Fruit fly (Drosophila melanogaster) whole organism, embryonic: ENCODE data around the gene Tsp96F.

Source experiments
- BEAF-32 ChIP-seq: fragments of 200-800 bp; sonication (Bioruptor generic); optimal IDR thresholded peaks from 3 replicates; lab custom pipeline; 2017; ENCODE audit warnings: missing biosample characterization, missing genetic modification characterization, mild to moderate bottlenecking, moderate library complexity, missing genetic modification reagents
- CG10147 ChIP-seq: fragments of 200-800 bp; sonication (Bioruptor generic); optimal IDR thresholded peaks from 2 replicates; lab custom pipeline; 2019; ENCODE audit warnings: missing biosample characterization, mild to moderate bottlenecking, missing genetic modification characterization, moderate library complexity
- CG10267 ChIP-seq: fragments of 200-800 bp; sonication (Bioruptor generic); optimal IDR thresholded peaks from 2 replicates; lab custom pipeline; 2018; ENCODE audit warnings: missing biosample characterization, mild to moderate bottlenecking, missing genetic modification characterization, moderate library complexity
- CG10543 ChIP-seq: fragments of 200-800 bp; sonication (Bioruptor generic); optimal IDR thresholded peaks from 3 replicates; lab custom pipeline; 2017; ENCODE audit warnings: missing biosample characterization, mild to moderate bottlenecking, missing genetic modification characterization, moderate library complexity
- CG11247 ChIP-seq: fragments of 200-800 bp; sonication (Bioruptor generic); IDR thresholded peaks from 2 replicates; pipeline ENCODE4 v1.3.6; 2022; ENCODE audit warnings: missing biosample characterization, missing genetic modification characterization
- CG13424 ChIP-seq: fragments of 200-800 bp; sonication (Bioruptor generic); optimal IDR thresholded peaks from 2 replicates; lab custom pipeline; 2019; ENCODE audit warnings: missing biosample characterization, mild to moderate bottlenecking, missing genetic modification characterization, moderate library complexity
- CG14710 ChIP-seq: fragments of 200-800 bp; sonication (Bioruptor generic); optimal IDR thresholded peaks from 3 replicates; lab custom pipeline; 2019; ENCODE audit warnings: missing biosample characterization, mild to moderate bottlenecking, missing genetic modification characterization, moderate library complexity
- CG1603 ChIP-seq: fragments of 200-800 bp; sonication (Bioruptor generic); optimal IDR thresholded peaks from 2 replicates; lab custom pipeline; 2019; ENCODE audit warnings: missing biosample characterization, mild to moderate bottlenecking, missing genetic modification characterization, moderate library complexity
- CG17328 ChIP-seq: fragments of 200-800 bp; sonication (Bioruptor generic); IDR thresholded peaks from 2 replicates; pipeline ENCODE4 v1.3.6; 2022; ENCODE audit warnings: missing biosample characterization, missing genetic modification characterization
- CG17829 ChIP-seq: fragments of 200-800 bp; optimal IDR thresholded peaks from 2 replicates; lab custom pipeline; 2019; ENCODE audit warnings: missing biosample characterization, mild to moderate bottlenecking, missing genetic modification characterization, moderate library complexity
- CG2199 ChIP-seq: fragments of 200-800 bp; sonication (Bioruptor generic); IDR thresholded peaks from 3 replicates; pipeline ENCODE4 v1.3.6; 2022; ENCODE audit warnings: missing biosample characterization, missing genetic modification characterization
- CG31365 ChIP-seq: fragments of 200-800 bp; sonication (Bioruptor generic); optimal IDR thresholded peaks from 2 replicates; lab custom pipeline; 2018; ENCODE audit warnings: missing biosample characterization, mild to moderate bottlenecking, missing genetic modification characterization
- CG3163 ChIP-seq: fragments of 200-800 bp; sonication (Bioruptor generic); optimal IDR thresholded peaks from 3 replicates; lab custom pipeline; 2016; ENCODE audit warnings: missing biosample characterization, missing genetic modification characterization
- CG34224 ChIP-seq: fragments of 200-800 bp; sonication (Bioruptor generic); IDR thresholded peaks from 3 replicates; pipeline ENCODE4 v1.3.6; 2022; ENCODE audit warnings: missing biosample characterization, missing genetic modification characterization; ENCODE audit not compliant: partially characterized antibody
- CG34376 ChIP-seq: fragments of 200-800 bp; sonication (Bioruptor generic); optimal IDR thresholded peaks from 2 replicates; lab custom pipeline; 2018; ENCODE audit warnings: missing biosample characterization, mild to moderate bottlenecking, missing genetic modification characterization
- CG6654 ChIP-seq: fragments of 200-800 bp; sonication (Bioruptor generic); optimal IDR thresholded peaks from 2 replicates; lab custom pipeline; 2017; ENCODE audit warnings: missing biosample characterization, mild to moderate bottlenecking, missing genetic modification characterization
- CG8281 ChIP-seq: fragments of 200-800 bp; sonication (Bioruptor generic); optimal IDR thresholded peaks from 2 replicates; lab custom pipeline; 2018; ENCODE audit warnings: missing biosample characterization, mild to moderate bottlenecking, missing genetic modification characterization, moderate library complexity
- CG8290 ChIP-seq, 3 experiments: fragments of 200-800 bp; sonication (Bioruptor generic); optimal IDR thresholded peaks; 2 replicates each; lab custom pipeline; 2016 to 2019; ENCODE audit warnings: missing biosample characterization in 3 of 3, missing genetic modification characterization in 3 of 3, mild to moderate bottlenecking in 2 of 3, moderate library complexity in 1 of 3
- CHES-1-like ChIP-seq: fragments of 200-800 bp; sonication (Bioruptor generic); optimal IDR thresholded peaks from 2 replicates; lab custom pipeline; 2016; ENCODE audit warnings: missing biosample characterization, missing genetic modification characterization
- CoRest ChIP-seq: fragments of 200-800 bp; sonication (Bioruptor generic); optimal IDR thresholded peaks from 3 replicates; lab custom pipeline; 2018; ENCODE audit warnings: missing biosample characterization, mild to moderate bottlenecking, missing genetic modification characterization, moderate library complexity
- D19A ChIP-seq: fragments of 200-800 bp; optimal IDR thresholded peaks from 3 replicates; lab custom pipeline; 2019; ENCODE audit warnings: missing biosample characterization, mild to moderate bottlenecking, missing genetic modification characterization, moderate library complexity
- D19B ChIP-seq: fragments of 200-800 bp; sonication (Bioruptor generic); optimal IDR thresholded peaks from 2 replicates; lab custom pipeline; 2017; ENCODE audit warnings: missing biosample characterization, mild to moderate bottlenecking, missing genetic modification characterization
- Doc2 ChIP-seq: fragments of 200-800 bp; sonication (Bioruptor generic); IDR thresholded peaks from 2 replicates; pipeline ENCODE4 v1.3.6; 2022; ENCODE audit warnings: missing biosample characterization, missing genetic modification characterization
- E2f1 ChIP-seq: fragments of 200-800 bp; sonication (Bioruptor generic); IDR thresholded peaks from 2 replicates; pipeline ENCODE4 v1.3.6; 2022; ENCODE audit warnings: missing biosample characterization, missing genetic modification characterization
- Eip74EF ChIP-seq, 2 experiments: fragments of 200-800 bp in 1 of 2; fragments of >200 bp in 1 of 2; sonication (Bioruptor generic) in 1 of 2; optimal IDR thresholded peaks; 2 replicates each; lab custom pipeline; 2017 to 2019; ENCODE audit warnings: missing biosample characterization in 2 of 2, missing genetic modification characterization in 2 of 2, mild to moderate bottlenecking in 1 of 2, moderate library complexity in 1 of 2
- Fer3 ChIP-seq: fragments of 200-800 bp; sonication (Bioruptor generic); optimal IDR thresholded peaks from 2 replicates; lab custom pipeline; 2018; ENCODE audit warnings: missing biosample characterization, mild to moderate bottlenecking, missing genetic modification characterization, moderate library complexity
- HLH4C ChIP-seq: fragments of 200-800 bp; sonication (Bioruptor generic); IDR thresholded peaks from 3 replicates; pipeline ENCODE4 v1.3.6; 2022; ENCODE audit warnings: missing biosample characterization, missing genetic modification characterization; ENCODE audit not compliant: partially characterized antibody
- Mrtf ChIP-seq: fragments of 200-800 bp; sonication (Bioruptor generic); IDR thresholded peaks from 3 replicates; pipeline ENCODE4 v1.3.6; 2022; ENCODE audit warnings: missing biosample characterization, missing genetic modification characterization
- Myb ChIP-seq: fragments of 200-800 bp; sonication (Bioruptor generic); optimal IDR thresholded peaks from 2 replicates; lab custom pipeline; 2016; ENCODE audit warnings: missing biosample characterization, missing genetic modification characterization
- NFAT ChIP-seq: fragments of 200-800 bp; sonication (Bioruptor generic); IDR thresholded peaks from 2 replicates; pipeline ENCODE4 v1.3.6; 2022; ENCODE audit warnings: missing biosample characterization, missing genetic modification characterization
- Ptx1 ChIP-seq: fragments of 200-800 bp; sonication (Bioruptor generic); IDR thresholded peaks from 2 replicates; pipeline ENCODE4 v1.3.6; 2022; ENCODE audit warnings: missing biosample characterization, missing genetic modification characterization
- Scr ChIP-seq: fragments of 200-800 bp; sonication (Bioruptor generic); IDR thresholded peaks from 2 replicates; pipeline ENCODE4 v1.3.6; 2022; ENCODE audit warnings: missing biosample characterization, missing genetic modification characterization; ENCODE audit not compliant: partially characterized antibody
- ac ChIP-seq: fragments of 200-800 bp; sonication (Bioruptor generic); optimal IDR thresholded peaks from 3 replicates; lab custom pipeline; 2017; ENCODE audit warnings: missing biosample characterization, mild to moderate bottlenecking, missing genetic modification characterization
- ato ChIP-seq: fragments of 200-800 bp; sonication (Bioruptor generic); IDR thresholded peaks from 2 replicates; pipeline ENCODE4 v1.3.6; 2022; ENCODE audit warnings: missing biosample characterization, missing genetic modification characterization; ENCODE audit not compliant: partially characterized antibody
- btn ChIP-seq: fragments of 200-800 bp; sonication (Bioruptor generic); optimal IDR thresholded peaks from 2 replicates; lab custom pipeline; 2016; ENCODE audit warnings: missing biosample characterization, missing genetic modification characterization
- cas ChIP-seq: fragments of 200-800 bp; sonication (Bioruptor generic); IDR thresholded peaks from 2 replicates; pipeline ENCODE4 v1.3.6; 2022; ENCODE audit warnings: missing biosample characterization, missing genetic modification characterization
- chn ChIP-seq: fragments of 200-800 bp; sonication (Bioruptor generic); optimal IDR thresholded peaks from 2 replicates; lab custom pipeline; 2016; ENCODE audit warnings: missing biosample characterization, missing genetic modification characterization
- crol ChIP-seq: fragments of 200-800 bp; sonication (Bioruptor generic); IDR thresholded peaks from 2 replicates; pipeline ENCODE4 v1.3.6; 2022; ENCODE audit warnings: missing biosample characterization, missing genetic modification characterization
- grn ChIP-seq: fragments of 200-800 bp; sonication (Bioruptor generic); optimal IDR thresholded peaks from 3 replicates; lab custom pipeline; 2017; ENCODE audit warnings: missing biosample characterization, missing genetic modification characterization
- hbn ChIP-seq: fragments of 200-800 bp; sonication (Bioruptor generic); IDR thresholded peaks from 2 replicates; pipeline ENCODE4 v1.3.6; 2022; ENCODE audit warnings: missing biosample characterization, missing genetic modification characterization; ENCODE audit not compliant: partially characterized antibody
- klu ChIP-seq: fragments of 200-800 bp; sonication (Bioruptor generic); IDR thresholded peaks from 2 replicates; pipeline ENCODE4 v1.3.6; 2022; ENCODE audit warnings: missing biosample characterization, missing genetic modification characterization
- nerfin-1 ChIP-seq: fragments of 200-800 bp; sonication (Bioruptor generic); optimal IDR thresholded peaks from 3 replicates; lab custom pipeline; 2019; ENCODE audit warnings: missing biosample characterization, mild to moderate bottlenecking, missing genetic modification characterization, moderate library complexity
- odd ChIP-seq: fragments of 200-800 bp; sonication (Bioruptor generic); optimal IDR thresholded peaks from 2 replicates; lab custom pipeline; 2017; ENCODE audit warnings: missing biosample characterization, mild to moderate bottlenecking, missing genetic modification characterization
- ranshi ChIP-seq: fragments of 200-800 bp; sonication (Bioruptor generic); IDR thresholded peaks from 2 replicates; pipeline ENCODE4 v1.3.6; 2022; ENCODE audit warnings: missing biosample characterization, missing genetic modification characterization
- sens ChIP-seq: fragments of 200-800 bp; sonication (Bioruptor generic); peaks from one replicate; lab custom pipeline; 2016; ENCODE audit warnings: missing biosample characterization, missing genetic modification characterization
- unpg ChIP-seq: fragments of 200-800 bp; sonication (Bioruptor generic); optimal IDR thresholded peaks from 3 replicates; lab custom pipeline; 2018; ENCODE audit warnings: missing biosample characterization, mild to moderate bottlenecking, missing genetic modification characterization, moderate library complexity
- vfl ChIP-seq: fragments of 200-800 bp; sonication (Bioruptor generic); optimal IDR thresholded peaks from 2 replicates; lab custom pipeline; 2016; ENCODE audit warnings: missing biosample characterization, missing genetic modification characterization
- vnd ChIP-seq: fragments of 200-800 bp; sonication (Bioruptor generic); IDR thresholded peaks from 3 replicates; pipeline ENCODE4 v1.3.6; 2022; ENCODE audit warnings: missing biosample characterization, missing genetic modification characterization; ENCODE audit not compliant: partially characterized antibody

The Tsp96F gene

DNA sequence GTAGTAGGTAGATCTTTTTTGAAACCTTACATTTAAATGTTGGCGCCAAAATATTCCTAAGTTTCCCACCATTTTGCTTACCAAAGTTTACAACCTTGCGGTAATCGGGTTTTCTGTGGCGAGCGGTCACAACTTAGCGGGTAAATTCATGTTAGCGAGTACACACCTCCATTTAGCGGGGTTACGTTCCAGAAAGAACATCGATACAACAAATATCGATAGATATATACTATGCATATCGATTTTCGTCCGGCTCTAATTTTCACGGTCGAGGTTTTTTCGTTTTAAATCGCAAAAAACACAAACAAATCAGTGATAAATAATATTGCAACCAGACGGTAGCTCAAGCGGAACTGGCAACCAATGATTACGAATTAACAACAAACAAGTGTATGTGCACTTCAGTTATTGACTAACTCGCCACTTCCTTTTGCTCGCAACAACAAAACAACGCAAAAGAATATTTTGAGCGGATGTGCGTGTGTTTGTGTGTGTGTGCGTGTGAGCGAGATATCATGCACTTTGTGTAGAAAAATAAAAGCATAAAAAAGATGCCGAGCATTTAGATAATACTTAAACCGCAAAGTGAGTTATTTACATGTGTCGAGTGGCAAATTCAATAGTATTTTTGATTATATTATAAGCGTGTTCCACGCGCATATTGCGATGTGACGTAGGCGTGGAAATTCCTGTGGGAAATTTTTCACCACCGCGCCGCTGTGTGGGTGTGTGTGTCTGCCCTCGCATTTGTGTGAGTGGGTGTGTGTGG lies 7.3 kb upstream of the Tsp96F start, which contains the start of gene Lnk (continued):
- no peak for TF ChIP-seq CG8281 (tag; lab: Kevin White, UChicago)
- TF ChIP-seq nerfin-1: peak; percentile 92
- TF ChIP-seq CG10543 (GFP tag; lab: Kevin White, UChicago): peak; percentile 50
- TF ChIP-seq CG6654: no peak
- no peak for TF ChIP-seq CG10147 (GFP tag; lab: Kevin White, UChicago)
- no peak for TF ChIP-seq CG2199 (GFP tag; lab: Robert Waterston, UW)
- TF ChIP-seq chn (GFP tag; lab: Kevin White, UChicago): peak; percentile 36
- TF ChIP-seq CG10267 (tag; lab: Kevin White, UChicago): peak; percentile 49
- peak; percentile 46 for TF ChIP-seq CG17829 (tag; lab: Kevin White, UChicago)
- TF ChIP-seq CG1603 (tag; lab: Kevin White, UChicago): peak; percentile 83
- TF ChIP-seq ac (GFP tag; lab: Kevin White, UChicago): no peak
- peak; percentile 15 for TF ChIP-seq CHES-1-like
- TF ChIP-seq unpg: no peak
- TF ChIP-seq CG14710: peak; percentile 54
- no peak for TF ChIP-seq vfl (GFP tag; lab: Kevin White, UChicago)
- TF ChIP-seq D19A (tag; lab: Kevin White, UChicago): no peak
- TF ChIP-seq ranshi (GFP tag; lab: Robert Waterston, UW): no peak
- TF ChIP-seq CG34376 (GFP tag; lab: Kevin White, UChicago): peak; percentile 71
- TF ChIP-seq CG8290 (GFP tag; optimal IDR thresholded peaks at IDR 0.05; lab: Kevin White, UChicago): no peak
- peak in 1 of 2 experiments; percentile 60 for TF ChIP-seq CG8290 (tag; optimal IDR thresholded peaks at IDR 0.05; lab: Kevin White, UChicago)
- no peak for TF ChIP-seq CG17328
- no peak for TF ChIP-seq Ptx1
- no peak for TF ChIP-seq Doc2 (GFP tag; lab: Robert Waterston, UW)
- no peak for TF ChIP-seq CG11247 (GFP tag; lab: Robert Waterston, UW)
- TF ChIP-seq CG3163 (GFP tag; lab: Kevin White, UChicago): no peak
- no peak for TF ChIP-seq D19B (GFP tag; lab: Kevin White, UChicago)
- TF ChIP-seq Fer3 (tag; lab: Kevin White, UChicago): peak; percentile 25
- no peak for TF ChIP-seq E2f1 (GFP tag; lab: Robert Waterston, UW)
- no peak; the same call in 1 of the 2 replicates for TF ChIP-seq NFAT (GFP tag; lab: Robert Waterston, UW)
- TF ChIP-seq vnd: peak; percentile 78
- TF ChIP-seq cas (GFP tag; lab: Robert Waterston, UW): no peak
- TF ChIP-seq crol (GFP tag; lab: Robert Waterston, UW): no peak
- TF ChIP-seq CoRest (tag; lab: Kevin White, UChicago): peak; percentile 39
- peak; percentile 88 for TF ChIP-seq ato
- no peak for TF ChIP-seq Eip74EF (GFP tag; optimal IDR thresholded peaks at IDR 0.05; lab: Kevin White, UChicago)
- peak; percentile 82 for TF ChIP-seq CG34224 (GFP tag; lab: Robert Waterston, UW)
- peak; percentile 89 for TF ChIP-seq Scr (GFP tag; lab: Robert Waterston, UW)
- peak; percentile 75 for TF ChIP-seq HLH4C (GFP tag; lab: Robert Waterston, UW)
- peak; percentile 96 for TF ChIP-seq BEAF-32 (GFP tag; lab: Kevin White, UChicago)
- peak; percentile 92 for TF ChIP-seq hbn (GFP tag; lab: Robert Waterston, UW)
- TF ChIP-seq odd (GFP tag; lab: Kevin White, UChicago): peak; percentile 39
- TF ChIP-seq sens (GFP tag; lab: Kevin White, UChicago): peak; percentile 69
- no peak for TF ChIP-seq grn (GFP tag; lab: Kevin White, UChicago)
- no peak for TF ChIP-seq CG13424 (tag; lab: Kevin White, UChicago)
- TF ChIP-seq Myb (GFP tag; lab: Kevin White, UChicago): peak; percentile 47
- no peak for TF ChIP-seq btn (GFP tag; lab: Kevin White, UChicago)
- peak; percentile 38 for TF ChIP-seq CG31365 (tag; lab: Kevin White, UChicago)
- TF ChIP-seq Mrtf (GFP tag; lab: Robert Waterston, UW): no peak
- peak; percentile 34; the same call in 1 of the 2 replicates for TF ChIP-seq klu (GFP tag; lab: Robert Waterston, UW)
